Fruit fly (Drosophila melanogaster): ENCODE results near the gene IFT54.

dm6 chr3R:14329549-14329948 lies 27.3 kb downstream of the IFT54 start:
- no peak for TF ChIP-seq CTCF (optimal IDR thresholded peaks at IDR 0.05)
- TF ChIP-seq CG8478 (optimal IDR thresholded peaks at IDR 0.05): no peak

All from S2 (cell line).